Fruit fly (Drosophila melanogaster): ENCODE measurements around the gene CG1789.

CG1789 gene

DNA sequence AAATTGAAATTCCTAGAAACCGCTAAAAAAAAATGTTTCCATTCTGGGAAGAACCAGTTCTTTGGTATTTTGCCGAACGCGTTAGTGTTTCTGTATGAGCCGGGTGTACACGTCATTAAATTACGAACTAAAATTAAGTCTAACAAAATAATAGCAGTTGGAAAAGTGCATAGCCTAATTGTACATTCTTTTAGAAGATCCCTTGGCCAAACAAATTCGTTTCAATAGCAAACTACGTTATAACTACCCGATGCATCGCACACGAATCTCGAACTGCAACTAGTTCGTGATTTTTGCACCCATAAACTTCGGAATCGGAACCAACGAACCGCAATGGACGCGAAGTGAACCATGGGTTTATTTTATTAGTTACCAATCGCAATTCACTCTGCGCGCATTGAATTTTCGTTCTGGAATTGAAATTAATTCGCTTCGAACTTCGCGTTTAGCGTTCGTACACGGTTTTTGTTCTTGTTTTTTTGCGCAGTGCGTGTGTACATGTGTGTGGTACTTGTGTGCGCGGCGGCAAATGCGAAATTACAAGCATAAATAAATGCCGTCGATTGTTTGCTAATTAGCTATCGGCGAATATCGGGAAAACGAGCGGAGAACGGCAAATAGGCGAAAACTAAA, 39.0 kb upstream of the CG1789 start, which contains the start of gene CAH3 (continued):
- TF ChIP-seq Atf-2 (GFP tag; optimal IDR thresholded peaks at IDR 0.05) = peak; percentile 92
- TF ChIP-seq CG1024 (GFP tag; IDR thresholded peaks at IDR 0.05) = peak; percentile 80
- peak; percentile 79 for TF ChIP-seq toy (GFP tag; IDR thresholded peaks at IDR 0.05)
- peak; percentile 89 for TF ChIP-seq Mrtf (GFP tag; IDR thresholded peaks at IDR 0.05)
- peak in 1 of 2 experiments; percentile 58 for TF ChIP-seq crp (GFP tag; optimal IDR thresholded peaks at IDR 0.05)
- TF ChIP-seq Med (GFP tag) = peak; percentile 99
- TF ChIP-seq CG10654 (GFP tag; optimal IDR thresholded peaks at IDR 0.05) = peak; percentile 89
- peak; percentile 72 for TF ChIP-seq TFAM (GFP tag; optimal IDR thresholded peaks at IDR 0.05)
- TF ChIP-seq H2.0 (GFP tag; IDR thresholded peaks at IDR 0.05) = peak; percentile 92
- peak; percentile 88 for TF ChIP-seq CG2202 (tag; optimal IDR thresholded peaks at IDR 0.05)
- peak; percentile 32 for TF ChIP-seq pfk (GFP tag; optimal IDR thresholded peaks at IDR 0.05)
- peak; percentile 93 for TF ChIP-seq tap (tag; optimal IDR thresholded peaks at IDR 0.05)
- no peak for TF ChIP-seq Kr (GFP tag; optimal IDR thresholded peaks at IDR 0.05)
- peak; percentile 95 for TF ChIP-seq CG10543 (GFP tag; optimal IDR thresholded peaks at IDR 0.05)
- peak; percentile 99 for TF ChIP-seq CG15514 (GFP tag; optimal IDR thresholded peaks at IDR 0.05)
- peak; percentile 91 for TF ChIP-seq Bteb2 (GFP tag; optimal IDR thresholded peaks at IDR 0.05)
- no peak for TF ChIP-seq CG2129 (GFP tag; IDR thresholded peaks at IDR 0.05; ENCODE audit: partially characterized antibody)
- TF ChIP-seq Lim3 (GFP tag; IDR thresholded peaks at IDR 0.05) = peak; percentile 67
- TF ChIP-seq sens (GFP tag) = peak; percentile 98
- TF ChIP-seq tna (GFP tag; IDR thresholded peaks at IDR 0.05; ENCODE audit: partially characterized antibody) = no peak
- TF ChIP-seq bigmax (GFP tag; optimal IDR thresholded peaks at IDR 0.05) = no peak
- TF ChIP-seq Eip74EF (GFP tag; optimal IDR thresholded peaks at IDR 0.05) = peak in 1 of 2 experiments; percentile 81
- peak; percentile 92 for TF ChIP-seq Sox102F (GFP tag; optimal IDR thresholded peaks at IDR 0.05)
- peak; percentile 64; the same call in 2 of the 3 replicates for TF ChIP-seq sr (GFP tag; IDR thresholded peaks at IDR 0.05)
- no peak for TF ChIP-seq hth (optimal IDR thresholded peaks at IDR 0.05)
- TF ChIP-seq caup (GFP tag; optimal IDR thresholded peaks at IDR 0.05; ENCODE audit: severe bottlenecking) = peak; percentile 95
- TF ChIP-seq lov (optimal IDR thresholded peaks at IDR 0.05) = no peak
- peak; percentile 93 for TF ChIP-seq lov (GFP tag; IDR thresholded peaks at IDR 0.05)
- TF ChIP-seq sug (tag; optimal IDR thresholded peaks at IDR 0.05) = peak; percentile 93
- peak; percentile 88 for TF ChIP-seq disco-r (GFP tag; optimal IDR thresholded peaks at IDR 0.05)
- peak; percentile 96 for TF ChIP-seq CG30403 (GFP tag; optimal IDR thresholded peaks at IDR 0.05)
- TF ChIP-seq stwl (tag; optimal IDR thresholded peaks at IDR 0.05) = peak; percentile 50
- TF ChIP-seq Hmr (GFP tag; optimal IDR thresholded peaks at IDR 0.05) = peak; percentile 94
- peak; percentile 64; the same call in 2 of the 3 replicates for TF ChIP-seq CG11560 (tag; IDR thresholded peaks at IDR 0.05)
- TF ChIP-seq CG16813 (GFP tag; IDR thresholded peaks at IDR 0.05; ENCODE audit: partially characterized antibody) = peak; percentile 33; the same call in 1 of the 3 replicates
- peak; percentile 17 for TF ChIP-seq CG15479 (GFP tag; optimal IDR thresholded peaks at IDR 0.05)
- peak; percentile 96 for TF ChIP-seq Atf6 (GFP tag; IDR thresholded peaks at IDR 0.05)
- peak; percentile 90 for TF ChIP-seq CG13894 (tag; optimal IDR thresholded peaks at IDR 0.05)
- TF ChIP-seq Dfd (GFP tag; optimal IDR thresholded peaks at IDR 0.05) = no peak
- TF ChIP-seq Fer1 (GFP tag; optimal IDR thresholded peaks at IDR 0.05) = peak; percentile 96
- TF ChIP-seq ttk (GFP tag; IDR thresholded peaks at IDR 0.05) = peak; percentile 91
- no peak for TF ChIP-seq ftz-f1 (GFP tag; optimal IDR thresholded peaks at IDR 0.05)
- TF ChIP-seq Ada2b (GFP tag; IDR thresholded peaks at IDR 0.05) = peak; percentile 90
- peak; percentile 95 for TF ChIP-seq CG31441 (GFP tag; IDR thresholded peaks at IDR 0.05)
- TF ChIP-seq CG5180 (GFP tag; optimal IDR thresholded peaks at IDR 0.05) = peak; percentile 83
- TF ChIP-seq Hey (tag; optimal IDR thresholded peaks at IDR 0.05) = peak; percentile 77
- TF ChIP-seq D (optimal IDR thresholded peaks at IDR 0.05) = no peak
- TF ChIP-seq D (GFP tag; optimal IDR thresholded peaks at IDR 0.05) = peak; percentile 91
- TF ChIP-seq Sry-δ (GFP tag; optimal IDR thresholded peaks at IDR 0.05) = peak; percentile 66
- TF ChIP-seq NfI (GFP tag; optimal IDR thresholded peaks at IDR 0.05) = peak; percentile 94

Measured in whole organism, embryonic.